Fruit fly (Drosophila melanogaster) whole organism, prepupa: Measurements from ENCODE around the gene Sk1.
A peak's percentile ranks its signal among the peaks of the same experiment; 100 is the strongest.

Experiments
- Blimp-1 ChIP-seq: fragments of 200-800 bp; sonication (Bioruptor generic); optimal IDR thresholded peaks from 3 replicates; lab custom pipeline; 2017; ENCODE audit warnings: missing biosample characterization, missing genetic modification characterization, mild to moderate bottlenecking, moderate library complexity, missing genetic modification reagents
- CG10631 ChIP-seq: fragments of 200-800 bp; sonication (Bioruptor generic); optimal IDR thresholded peaks from 2 replicates; lab custom pipeline; 2016; ENCODE audit warnings: missing biosample characterization, missing genetic modification characterization
- CG11902 ChIP-seq: fragments of 200-800 bp; sonication (Bioruptor generic); optimal IDR thresholded peaks from 3 replicates; lab custom pipeline; 2016; ENCODE audit warnings: missing biosample characterization, missing genetic modification characterization
- CG15336 ChIP-seq: fragments of 200-800 bp; sonication (Bioruptor generic); IDR thresholded peaks from 2 replicates; pipeline ENCODE4 v1.3.6; 2022; ENCODE audit warnings: missing biosample characterization, missing genetic modification characterization
- CG16779 ChIP-seq: fragments of 200-800 bp; sonication (Bioruptor generic); optimal IDR thresholded peaks from 3 replicates; lab custom pipeline; 2017; ENCODE audit warnings: missing biosample characterization, mild to moderate bottlenecking, missing genetic modification characterization
- CG31627 ChIP-seq: fragments of 200-800 bp; sonication (Bioruptor generic); optimal IDR thresholded peaks from 3 replicates; lab custom pipeline; 2016; ENCODE audit warnings: missing biosample characterization, missing genetic modification characterization
- CG34406 ChIP-seq: fragments of 200-800 bp; sonication (Bioruptor generic); optimal IDR thresholded peaks from 3 replicates; lab custom pipeline; 2016; ENCODE audit warnings: missing biosample characterization, missing genetic modification characterization
- CG3919 ChIP-seq: fragments of 200-800 bp; sonication (Bioruptor generic); optimal IDR thresholded peaks from 3 replicates; lab custom pipeline; 2016; ENCODE audit warnings: missing biosample characterization, missing genetic modification characterization
- CG4318 ChIP-seq: fragments of 200-800 bp; sonication (Bioruptor generic); optimal IDR thresholded peaks from 3 replicates; lab custom pipeline; 2017; ENCODE audit warnings: missing biosample characterization, mild to moderate bottlenecking, missing genetic modification characterization
- CG6163 ChIP-seq: fragments of 200-800 bp; sonication (Bioruptor generic); IDR thresholded peaks from 3 replicates; pipeline ENCODE4 v1.3.6; 2022; ENCODE audit warnings: missing biosample characterization, missing genetic modification characterization
- CG6276 ChIP-seq: fragments of 200-800 bp; sonication (Bioruptor generic); optimal IDR thresholded peaks from 2 replicates; lab custom pipeline; 2017; ENCODE audit warnings: missing biosample characterization, mild to moderate bottlenecking, missing genetic modification characterization
- CG6792 ChIP-seq: fragments of 200-800 bp; sonication (Bioruptor generic); optimal IDR thresholded peaks from 3 replicates; lab custom pipeline; 2016; ENCODE audit warnings: missing biosample characterization, missing genetic modification characterization
- CG6808 ChIP-seq: fragments of 200-800 bp; sonication (Bioruptor generic); optimal IDR thresholded peaks from 3 replicates; lab custom pipeline; 2017; ENCODE audit warnings: missing biosample characterization, missing genetic modification characterization, mild to moderate bottlenecking, moderate library complexity, missing genetic modification reagents
- CG6854 ChIP-seq: fragments of 200-800 bp; sonication (Bioruptor generic); optimal IDR thresholded peaks from 2 replicates; lab custom pipeline; 2017; ENCODE audit warnings: missing biosample characterization, mild to moderate bottlenecking, missing genetic modification characterization
- CG8319 ChIP-seq: fragments of 200-800 bp; sonication (Bioruptor generic); optimal IDR thresholded peaks from 3 replicates; lab custom pipeline; 2016; ENCODE audit warnings: missing biosample characterization, missing genetic modification characterization
- CG8632 ChIP-seq: fragments of 200-800 bp; sonication (Bioruptor generic); optimal IDR thresholded peaks from 3 replicates; lab custom pipeline; 2016; ENCODE audit warnings: missing biosample characterization, missing genetic modification characterization
- CG9139 ChIP-seq: fragments of 200-800 bp; sonication (Bioruptor generic); optimal IDR thresholded peaks from 3 replicates; lab custom pipeline; 2017; ENCODE audit warnings: missing biosample characterization, mild to moderate bottlenecking, missing genetic modification characterization
- Eip75B ChIP-seq: fragments of 200-800 bp; sonication (Bioruptor generic); optimal IDR thresholded peaks from 3 replicates; lab custom pipeline; 2016; ENCODE audit warnings: missing biosample characterization, missing genetic modification characterization
- Eip78C ChIP-seq: fragments of 200-800 bp; sonication (Bioruptor generic); peaks from one replicate; lab custom pipeline; 2016; ENCODE audit warnings: missing biosample characterization, missing genetic modification characterization
- Ets21C ChIP-seq: fragments of 200-800 bp; sonication (Bioruptor generic); optimal IDR thresholded peaks from 3 replicates; lab custom pipeline; 2016; ENCODE audit warnings: missing biosample characterization, missing genetic modification characterization
- Ets96B ChIP-seq: fragments of 200-800 bp; optimal IDR thresholded peaks from 2 replicates; lab custom pipeline; 2019; ENCODE audit warnings: missing biosample characterization, mild to moderate bottlenecking, missing genetic modification characterization, moderate library complexity
- Hr39 ChIP-seq: fragments of 200-800 bp; sonication (Bioruptor generic); optimal IDR thresholded peaks from 2 replicates; lab custom pipeline; 2016; ENCODE audit warnings: missing biosample characterization, missing genetic modification characterization
- Met ChIP-seq: fragments of 200-800 bp; sonication (Bioruptor generic); optimal IDR thresholded peaks from 3 replicates; lab custom pipeline; 2016; ENCODE audit warnings: missing biosample characterization, missing genetic modification characterization
- OdsH ChIP-seq: fragments of 200-800 bp; sonication (Bioruptor generic); optimal IDR thresholded peaks from 3 replicates; lab custom pipeline; 2016; ENCODE audit warnings: missing biosample characterization, missing genetic modification characterization
- Smox ChIP-seq: fragments of 200-800 bp; sonication (Bioruptor generic); optimal IDR thresholded peaks from 3 replicates; lab custom pipeline; 2016; ENCODE audit warnings: missing biosample characterization, missing genetic modification characterization
- Sox14 ChIP-seq: fragments of 200-800 bp; sonication (Bioruptor generic); optimal IDR thresholded peaks from 3 replicates; lab custom pipeline; 2016; ENCODE audit warnings: missing biosample characterization, missing genetic modification characterization
- Sox15 ChIP-seq: fragments of 200-800 bp; sonication (Bioruptor generic); optimal IDR thresholded peaks from 3 replicates; lab custom pipeline; 2016; ENCODE audit warnings: missing biosample characterization, missing genetic modification characterization
- cyc ChIP-seq: fragments of 200-800 bp; sonication (Bioruptor generic); optimal IDR thresholded peaks from 3 replicates; lab custom pipeline; 2016; ENCODE audit warnings: missing biosample characterization, missing genetic modification characterization
- dsx ChIP-seq: fragments of 200-800 bp; optimal IDR thresholded peaks from 3 replicates; lab custom pipeline; 2019; ENCODE audit warnings: missing biosample characterization, mild to moderate bottlenecking, missing genetic modification characterization, moderate library complexity; ENCODE audit not compliant: poor library complexity, severe bottlenecking
- eg ChIP-seq: fragments of 200-800 bp; sonication (Bioruptor generic); IDR thresholded peaks from 3 replicates; pipeline ENCODE4 v1.3.6; 2022; ENCODE audit warnings: missing biosample characterization, missing genetic modification characterization
- esn ChIP-seq: fragments of 200-800 bp; sonication (Bioruptor generic); optimal IDR thresholded peaks from 2 replicates; lab custom pipeline; 2016; ENCODE audit warnings: missing biosample characterization, mild to moderate bottlenecking, missing genetic modification characterization, moderate library complexity
- fd59A ChIP-seq: fragments of 200-800 bp; sonication (Bioruptor generic); optimal IDR thresholded peaks from 2 replicates; lab custom pipeline; 2017; ENCODE audit warnings: missing biosample characterization, mild to moderate bottlenecking, missing genetic modification characterization, missing genetic modification reagents
- fkh ChIP-seq: fragments of 200-800 bp; sonication (Bioruptor generic); optimal IDR thresholded peaks from 3 replicates; lab custom pipeline; 2017; ENCODE audit warnings: missing biosample characterization, mild to moderate bottlenecking, missing genetic modification characterization, moderate library complexity
- lz ChIP-seq: fragments of 200-800 bp; sonication (Bioruptor generic); optimal IDR thresholded peaks from 3 replicates; lab custom pipeline; 2016; ENCODE audit warnings: missing biosample characterization, missing genetic modification characterization
- net ChIP-seq: fragments of 200-800 bp; sonication (Bioruptor generic); optimal IDR thresholded peaks from 3 replicates; lab custom pipeline; 2016; ENCODE audit warnings: missing biosample characterization, missing genetic modification characterization
- pdm3 ChIP-seq: fragments of 200-800 bp; sonication (Bioruptor generic); optimal IDR thresholded peaks from 3 replicates; lab custom pipeline; 2016; ENCODE audit warnings: missing biosample characterization, missing genetic modification characterization
- ss ChIP-seq, 2 experiments: fragments of 200-800 bp; sonication (Bioruptor generic); optimal IDR thresholded peaks; 2 replicates in 1 of 2; 3 replicates in 1 of 2; lab custom pipeline; 2017 to 2018; ENCODE audit warnings: mild to moderate bottlenecking in 2 of 2, missing biosample characterization in 2 of 2, missing genetic modification characterization in 2 of 2, moderate library complexity in 1 of 2
- svp ChIP-seq: fragments of 200-800 bp; sonication (Bioruptor generic); peaks from one replicate; lab custom pipeline; 2016; ENCODE audit warnings: missing biosample characterization, missing genetic modification characterization

The Sk1 gene

dm6 chrX:11441829-11442634, at the start of gene Sk1 (continued):
- TF ChIP-seq pdm3 (GFP tag; lab: Kevin White, UChicago) (peak; percentile 12), svp (peak; percentile 74), CG9139 (GFP tag; lab: Kevin White, UChicago) (no peak), dsx (GFP tag; lab: Kevin White, UChicago) (no peak), CG6792 (GFP tag; lab: Kevin White, UChicago) (no peak), Ets96B (tag; lab: Kevin White, UChicago) (no peak), net (GFP tag; lab: Kevin White, UChicago) (peak; percentile 35), Eip75B (GFP tag; lab: Kevin White, UChicago) (no peak), esn (GFP tag; lab: Kevin White, UChicago) (peak; percentile 33)

dm6 chrX:11393003-11393620, 49.2 kb upstream of the Sk1 start:
- TF ChIP-seq Eip78C (GFP tag; lab: Kevin White, UChicago), result peak; percentile 63
- TF ChIP-seq CG3919 (GFP tag; lab: Kevin White, UChicago), result no peak
- TF ChIP-seq fkh (GFP tag; lab: Kevin White, UChicago), result peak; percentile 18
- no peak for TF ChIP-seq Smox (GFP tag; lab: Kevin White, UChicago)
- peak; percentile 9 for TF ChIP-seq CG10631 (GFP tag; lab: Kevin White, UChicago)
- peak; percentile 22 for TF ChIP-seq CG31627
- peak; percentile 16 for TF ChIP-seq cyc
- TF ChIP-seq CG4318 (GFP tag; lab: Kevin White, UChicago), result no peak
- 0 out of 2 replicates have a peak, but pooled peaks have one; percentile 6 for TF ChIP-seq CG15336 (GFP tag; lab: Robert Waterston, UW)
- no peak; the same call in 2 of the 3 replicates for TF ChIP-seq eg (GFP tag; lab: Robert Waterston, UW)
- TF ChIP-seq CG16779 (tag; lab: Kevin White, UChicago), result no peak
- peak; percentile 23 for TF ChIP-seq esn (GFP tag; lab: Kevin White, UChicago)
- TF ChIP-seq OdsH (GFP tag; lab: Kevin White, UChicago), result no peak

dm6 chrX:11404247-11404646, 38.1 kb upstream of the Sk1 start:
- TF ChIP-seq CG11902 (GFP tag; lab: Kevin White, UChicago), result no peak
- no peak for TF ChIP-seq CG6854 (GFP tag; lab: Kevin White, UChicago)
- no peak for TF ChIP-seq Eip78C (GFP tag; lab: Kevin White, UChicago)
- TF ChIP-seq ss (GFP tag; optimal IDR thresholded peaks at IDR 0.05; lab: Kevin White, UChicago), result no peak
- no peak for TF ChIP-seq CG6163 (GFP tag; lab: Robert Waterston, UW)
- TF ChIP-seq esn (GFP tag; lab: Kevin White, UChicago), result no peak
- no peak for TF ChIP-seq Met (GFP tag; lab: Kevin White, UChicago)
- TF ChIP-seq dsx (GFP tag; lab: Kevin White, UChicago), result no peak
- no peak for TF ChIP-seq CG6276 (GFP tag; lab: Kevin White, UChicago)
- TF ChIP-seq Hr39 (GFP tag; lab: Kevin White, UChicago), result no peak
- TF ChIP-seq CG34406 (GFP tag; lab: Kevin White, UChicago), result no peak

- TF ChIP-seq fd59A, result no peak
- TF ChIP-seq CG11902 (GFP tag; lab: Kevin White, UChicago), result no peak
- TF ChIP-seq lz (GFP tag; lab: Kevin White, UChicago), result no peak
These were observed 32.7 kb upstream of the Sk1 start, which contains the start of gene CG15196 for dm6 chrX:11409647-11410046. CG15196 (plus strand) TSS chrX:11409947.

dm6 chrX:11413090-11413489, 29.2 kb upstream of the Sk1 start, which contains the start of gene Gr10b:
Gr10b (minus strand) TSS chrX:11413190.
- TF ChIP-seq OdsH (GFP tag; lab: Kevin White, UChicago), result no peak
- no peak for TF ChIP-seq Sox14 (GFP tag; lab: Kevin White, UChicago)
- no peak for TF ChIP-seq CG6276 (GFP tag; lab: Kevin White, UChicago)
- no peak for TF ChIP-seq Sox15 (GFP tag; lab: Kevin White, UChicago)
- no peak for TF ChIP-seq net (GFP tag; lab: Kevin White, UChicago)
- TF ChIP-seq CG6808 (GFP tag; lab: Kevin White, UChicago), result no peak
- TF ChIP-seq CG6792 (GFP tag; lab: Kevin White, UChicago), result no peak
- no peak for TF ChIP-seq CG9139 (GFP tag; lab: Kevin White, UChicago)
- no peak for TF ChIP-seq Blimp-1 (GFP tag; lab: Kevin White, UChicago)
- TF ChIP-seq CG8632 (GFP tag; lab: Kevin White, UChicago), result no peak
- TF ChIP-seq Ets21C (GFP tag; lab: Kevin White, UChicago), result no peak
- TF ChIP-seq cyc, result no peak
- TF ChIP-seq CG3919 (GFP tag; lab: Kevin White, UChicago), result no peak
- TF ChIP-seq esn (GFP tag; lab: Kevin White, UChicago), result no peak
- TF ChIP-seq CG8319 (GFP tag; lab: Kevin White, UChicago), result no peak
- no peak for TF ChIP-seq Eip78C (GFP tag; lab: Kevin White, UChicago)
